Worm (Caenorhabditis elegans): ENCODE measurements around the gene F01G10.4.

The F01G10.4 gene

ce11 chrIV:10276960-10277359 is 44.6 kb upstream of the F01G10.4 start, which contains the start of gene Y43C5A.7:
Gene Y43C5A.7 (plus strand): TSS chrIV:10277260.
- TF ChIP-seq rbr-2 (tag; optimal IDR thresholded peaks at IDR 0.05) (no peak), F49E8.2 (tag; optimal IDR thresholded peaks at IDR 0.05; ENCODE audit: borderline replicate concordance) (no peak), hlh-30 (tag; optimal IDR thresholded peaks at IDR 0.05; ENCODE audit: insufficient read depth) (no peak), dmd-9 (GFP tag; IDR thresholded peaks at IDR 0.05) (no peak), duxl-1 (tag; optimal IDR thresholded peaks at IDR 0.05; ENCODE audit: poor library complexity) (no peak), daf-19 (GFP tag; conservative IDR thresholded peaks at IDR 0.05) (no peak), lin-13 (GFP tag; optimal IDR thresholded peaks at IDR 0.05) (no peak), D1046.2 (GFP tag; IDR thresholded peaks at IDR 0.05) (no peak), mep-1 (tag; optimal IDR thresholded peaks at IDR 0.05) (no peak)

ce11 chrIV:10275050-10275449 is 42.7 kb upstream of the F01G10.4 start:
- no peak for TF ChIP-seq hmg-1.1 (GFP tag; IDR thresholded peaks at IDR 0.05)
- no peak for TF ChIP-seq ztf-7 (tag; optimal IDR thresholded peaks at IDR 0.05)
- TF ChIP-seq nhr-11 (tag; optimal IDR thresholded peaks at IDR 0.05) = no peak
- TF ChIP-seq aha-1 (tag) = peak; percentile 95

ce11 chrIV:10273781-10274313 is 41.5 kb upstream of the F01G10.4 start, which contains the start of gene Y43C5A.3:
Gene Y43C5A.3 (plus strand): TSS chrIV:10274036.
- TF ChIP-seq mdl-1 (tag; optimal IDR thresholded peaks at IDR 0.05) (peak in 1 of 2 experiments; percentile 20), nhr-11 (tag; optimal IDR thresholded peaks at IDR 0.05) (no peak), R02D3.7 (tag; optimal IDR thresholded peaks at IDR 0.05) (no peak), nhr-28 (tag; optimal IDR thresholded peaks at IDR 0.05) (peak; percentile 43), aha-1 (tag) (no peak)

- no peak for TF ChIP-seq spr-3 (GFP tag; optimal IDR thresholded peaks at IDR 0.05)
- TF ChIP-seq dmd-8 (GFP tag; IDR thresholded peaks at IDR 0.05) = no peak
- peak; percentile 95 for TF ChIP-seq aha-1 (tag)
- no peak for TF ChIP-seq lin-39 (tag; optimal IDR thresholded peaks at IDR 0.05)
- TF ChIP-seq unc-62 (GFP tag; optimal IDR thresholded peaks at IDR 0.05 in 1 of 2) = peak in 1 of 2 experiments; percentile 71
- no peak for TF ChIP-seq unc-62 (tag; optimal IDR thresholded peaks at IDR 0.05)
- TF ChIP-seq dmd-9 (GFP tag; IDR thresholded peaks at IDR 0.05) = no peak
- TF ChIP-seq jun-1 (tag; optimal IDR thresholded peaks at IDR 0.05) = no peak
- no peak for TF ChIP-seq aly-2 (tag; optimal IDR thresholded peaks at IDR 0.05)
These were observed 41.0 kb upstream of the F01G10.4 start for ce11 chrIV:10273360-10273759.

ce11 chrIV:10269137-10269933 is 37.0 kb upstream of the F01G10.4 start, which contains the start of the genes nspd-7 and Y43C5A.2:
Gene nspd-7 (minus strand): TSS chrIV:10269187.
Gene Y43C5A.2 (plus strand): TSS chrIV:10269883.
- TF ChIP-seq R02D3.7 (tag; optimal IDR thresholded peaks at IDR 0.05) (no peak), dmd-6 (GFP tag; IDR thresholded peaks at IDR 0.05) (peak; percentile 8; the same call in 1 of the 2 replicates), dpl-1 (GFP tag; optimal IDR thresholded peaks at IDR 0.05) (no peak), vab-7 (GFP tag; IDR thresholded peaks at IDR 0.05) (no peak), php-3 (GFP tag; IDR thresholded peaks at IDR 0.05) (0 out of 2 replicates have a peak, but pooled peaks have one; percentile 13), unc-62 (GFP tag; optimal IDR thresholded peaks at IDR 0.05 in 1 of 2) (peak in 1 of 2 experiments; percentile 51), unc-62 (tag; optimal IDR thresholded peaks at IDR 0.05) (no peak), pqm-1 (tag; optimal IDR thresholded peaks at IDR 0.05) (peak; percentile 6), nhr-28 (tag; optimal IDR thresholded peaks at IDR 0.05) (peak; percentile 58), saeg-2 (GFP tag; IDR thresholded peaks at IDR 0.05) (no peak)

- TF ChIP-seq set-16 (GFP tag; IDR thresholded peaks at IDR 0.05) (peak; percentile 75), madf-5 (GFP tag; IDR thresholded peaks at IDR 0.05) (peak in 1 of 2 experiments; percentile 85; a peak in 2 of 4 replicates), lim-7 (GFP tag; IDR thresholded peaks at IDR 0.05) (peak; percentile 66; the same call in 1 of the 2 replicates), F26F4.8 (GFP tag; conservative IDR thresholded peaks at IDR 0.05) (0 out of 2 replicates have a peak, but pooled peaks have one; percentile 54), ZK337.2 (GFP tag; IDR thresholded peaks at IDR 0.05) (0 out of 2 replicates have a peak, but pooled peaks have one; percentile 17), D1046.2 (GFP tag; IDR thresholded peaks at IDR 0.05) (0 out of 2 replicates have a peak, but pooled peaks have one; percentile 30), nhr-42 (GFP tag; IDR thresholded peaks at IDR 0.05) (0 out of 2 replicates have a peak, but pooled peaks have one; percentile 9), snpc-1.2 (GFP tag; IDR thresholded peaks at IDR 0.05) (peak; percentile 59; the same call in 1 of the 2 replicates)
These were observed 30.5 kb upstream of the F01G10.4 start for ce11 chrIV:10262882-10263281.

Data from whole organism, L4 larva.